Worm (Caenorhabditis elegans) whole organism, L4 larva: Measurements from ENCODE around the gene nhr-252.

Experiments
- R02D3.7 ChIP-seq: fragments of 150-350 bp; sonication (generic microtip); optimal IDR thresholded peaks from 3 replicates; lab custom pipeline; 2014; ENCODE audit warnings: missing biosample characterization, missing genetic modification characterization
- T20F7.1 ChIP-seq: fragments of 200-800 bp; sonication (Bioruptor generic); optimal IDR thresholded peaks from 2 replicates; lab custom pipeline; 2018; ENCODE audit warnings: mild to moderate bottlenecking, missing genetic modification characterization, missing compliant biosample characterization
- Y105C5A.15 ChIP-seq: fragments of 200-800 bp; sonication (Bioruptor generic); IDR thresholded peaks from 2 replicates; pipeline ENCODE4 v1.3.6; 2022; ENCODE audit warnings: missing genetic modification characterization, missing compliant biosample characterization
- Y5F2A.4 ChIP-seq: fragments of 200-800 bp; sonication (Bioruptor generic); optimal IDR thresholded peaks from 2 replicates; lab custom pipeline; 2018; ENCODE audit warnings: mild to moderate bottlenecking, missing genetic modification characterization, missing compliant biosample characterization
- ZK337.2 ChIP-seq: fragments of 200-800 bp; sonication (Bioruptor generic); IDR thresholded peaks from 2 replicates; pipeline ENCODE4 v1.3.6; 2022; ENCODE audit warnings: missing genetic modification reagents, missing genetic modification characterization, missing compliant biosample characterization
- aha-1 ChIP-seq: fragments of 150-350 bp; peaks from one replicate; lab custom pipeline; 2014; ENCODE audit warnings: missing biosample characterization, missing genetic modification characterization
- arid-1 ChIP-seq: fragments of 200-800 bp; sonication (Bioruptor generic); conservative IDR thresholded peaks from 2 replicates; pipeline ENCODE4 v1.3.6; 2022; ENCODE audit warnings: missing genetic modification reagents, missing genetic modification characterization, missing compliant biosample characterization
- ceh-20 ChIP-seq: fragments of 200-800 bp; sonication (Bioruptor generic); IDR thresholded peaks from 2 replicates; pipeline ENCODE4 v1.3.6; 2022; ENCODE audit warnings: missing genetic modification reagents, missing genetic modification characterization, missing compliant biosample characterization
- ceh-32 ChIP-seq: sonication (generic microtip); optimal IDR thresholded peaks from 2 replicates; lab custom pipeline; 2016; ENCODE audit warnings: mild to moderate bottlenecking, missing genetic modification characterization, missing compliant biosample characterization; ENCODE audit not compliant: poor library complexity
- dmd-8 ChIP-seq: fragments of 200-800 bp; sonication (Bioruptor generic); IDR thresholded peaks from 2 replicates; pipeline ENCODE4 v1.3.6; 2022; ENCODE audit warnings: missing genetic modification characterization, missing compliant biosample characterization
- egl-27 ChIP-seq: sonication (generic microtip); optimal IDR thresholded peaks from 3 replicates; lab custom pipeline; 2017; ENCODE audit warnings: missing biosample characterization, missing genetic modification reagents, missing genetic modification characterization
- egl-43 ChIP-seq: fragments of 200-800 bp; sonication (Bioruptor generic); IDR thresholded peaks from 2 replicates; pipeline ENCODE4 v1.3.6; 2022; ENCODE audit warnings: missing genetic modification reagents, missing genetic modification characterization, missing compliant biosample characterization
- fkh-10 ChIP-seq: fragments of 150-350 bp; optimal IDR thresholded peaks from 2 replicates; lab custom pipeline; 2014; ENCODE audit warnings: missing biosample characterization, missing genetic modification reagents, missing genetic modification characterization
- gei-8 ChIP-seq: fragments of 200-800 bp; sonication (Bioruptor generic); optimal IDR thresholded peaks from 2 replicates; lab custom pipeline; 2018; ENCODE audit warnings: mild to moderate bottlenecking, missing genetic modification characterization, missing compliant biosample characterization
- hmg-1.1 ChIP-seq: fragments of 200-800 bp; sonication (Bioruptor generic); IDR thresholded peaks from 2 replicates; pipeline ENCODE4 v1.3.6; 2022; ENCODE audit warnings: missing genetic modification reagents, missing genetic modification characterization, missing compliant biosample characterization
- jun-1 ChIP-seq: fragments of 150-350 bp; optimal IDR thresholded peaks from 2 replicates; lab custom pipeline; 2014; ENCODE audit warnings: missing biosample characterization, missing genetic modification reagents, missing genetic modification characterization
- lin-13 ChIP-seq: fragments of 150-350 bp; optimal IDR thresholded peaks from 2 replicates; lab custom pipeline; 2014; ENCODE audit warnings: missing biosample characterization, missing genetic modification reagents, missing genetic modification characterization
- lin-29 ChIP-seq: fragments of 200-800 bp; sonication (Bioruptor generic); IDR thresholded peaks from 2 replicates; pipeline ENCODE4 v1.3.6; 2022; ENCODE audit warnings: missing genetic modification reagents, missing genetic modification characterization, missing compliant biosample characterization
- lin-39 ChIP-seq: fragments of 150-350 bp; optimal IDR thresholded peaks from 2 replicates; lab custom pipeline; 2014; ENCODE audit warnings: missing biosample characterization, missing genetic modification reagents, missing genetic modification characterization
- lir-3 ChIP-seq: sonication (generic microtip); optimal IDR thresholded peaks from 2 replicates; lab custom pipeline; 2016; ENCODE audit warnings: mild to moderate bottlenecking, missing genetic modification characterization, missing compliant biosample characterization
- mxl-3 ChIP-seq: fragments of 200-800 bp; sonication (Bioruptor generic); optimal IDR thresholded peaks from 2 replicates; lab custom pipeline; 2018; ENCODE audit warnings: mild to moderate bottlenecking, missing genetic modification characterization, missing compliant biosample characterization
- nhr-11 ChIP-seq: fragments of 150-350 bp; optimal IDR thresholded peaks from 2 replicates; lab custom pipeline; 2014; ENCODE audit warnings: missing biosample characterization, missing genetic modification characterization
- nhr-41 ChIP-seq: fragments of 200-800 bp; sonication (Bioruptor generic); IDR thresholded peaks from 2 replicates; pipeline ENCODE4 v1.3.6; 2022; ENCODE audit warnings: missing genetic modification reagents, missing genetic modification characterization, missing compliant biosample characterization
- nhr-48 ChIP-seq: sonication (generic microtip); optimal IDR thresholded peaks from 2 replicates; lab custom pipeline; 2016; ENCODE audit warnings: mild to moderate bottlenecking, missing genetic modification characterization, missing compliant biosample characterization
- php-3 ChIP-seq: fragments of 200-800 bp; sonication (Bioruptor generic); IDR thresholded peaks from 2 replicates; pipeline ENCODE4 v1.3.6; 2022; ENCODE audit warnings: missing genetic modification reagents, missing genetic modification characterization, missing compliant biosample characterization
- pqm-1 ChIP-seq: sonication (generic microtip); optimal IDR thresholded peaks from 2 replicates; lab custom pipeline; 2017; ENCODE audit warnings: missing biosample characterization, missing genetic modification characterization
- set-16 ChIP-seq: fragments of 200-800 bp; sonication (Bioruptor generic); IDR thresholded peaks from 2 replicates; pipeline ENCODE4 v1.3.6; 2022; ENCODE audit warnings: missing genetic modification reagents, missing genetic modification characterization, missing compliant biosample characterization
- unc-62 ChIP-seq, 3 experiments: fragments of 150-350 bp in 1 of 3; sonication (generic microtip); optimal IDR thresholded peaks in 2 of 3; peaks in 1 of 3; 1 replicate in 1 of 3; 2 replicates in 2 of 3; lab custom pipeline; 2014 to 2017; ENCODE audit warnings: missing biosample characterization in 3 of 3, missing genetic modification characterization in 3 of 3, missing genetic modification reagents in 3 of 3, missing genotype in 1 of 3

nhr-252 gene

ce11 chrV:404210-404669 lies at the start of gene nhr-252:
Gene nhr-252, plus strand, starts transcription at chrV:404619.
- TF ChIP-seq lir-3 (tag; lab: Kevin White, UChicago) (no peak), lin-39 (tag; lab: Kevin White, UChicago) (no peak), fkh-10 (GFP tag; lab: Kevin White, UChicago) (no peak), php-3 (GFP tag; lab: Robert Waterston, UW) (no peak), ceh-32 (tag; lab: Kevin White, UChicago) (no peak), nhr-48 (tag; lab: Kevin White, UChicago) (no peak), Y105C5A.15 (GFP tag; lab: Robert Waterston, UW) (no peak), arid-1 (no peak), gei-8 (GFP tag; lab: Kevin White, UChicago) (no peak), nhr-41 (GFP tag; lab: Robert Waterston, UW) (no peak), jun-1 (no peak), dmd-8 (GFP tag; lab: Robert Waterston, UW) (no peak), pqm-1 (tag; lab: Kevin White, UChicago) (no peak), Y5F2A.4 (no peak), R02D3.7 (tag; lab: Kevin White, UChicago) (no peak), egl-27 (tag; lab: Kevin White, UChicago) (no peak), lin-29 (GFP tag; lab: Robert Waterston, UW) (no peak), nhr-11 (tag; lab: Kevin White, UChicago) (no peak)

ce11 chrV:356959-357702 lies 47.3 kb upstream of the nhr-252 start:
- TF ChIP-seq set-16 (GFP tag; lab: Robert Waterston, UW) (peak; percentile 87), T20F7.1 (GFP tag; lab: Kevin White, UChicago) (no peak)

- TF ChIP-seq ZK337.2 (GFP tag; lab: Robert Waterston, UW), result peak; percentile 42; the same call in 1 of the 2 replicates
- 0 out of 2 replicates have a peak, but pooled peaks have one; percentile 51 for TF ChIP-seq egl-43 (GFP tag; lab: Robert Waterston, UW)
- TF ChIP-seq set-16 (GFP tag; lab: Robert Waterston, UW), result peak; percentile 89
- peak in 1 of 2 experiments; percentile 50 for TF ChIP-seq unc-62 (GFP tag; optimal IDR thresholded peaks at IDR 0.05 in 1 of 2; lab: Kevin White, UChicago)
- no peak for TF ChIP-seq unc-62 (tag; optimal IDR thresholded peaks at IDR 0.05; lab: Kevin White, UChicago)
- no peak for TF ChIP-seq mxl-3 (GFP tag; lab: Kevin White, UChicago)
- no peak for TF ChIP-seq hmg-1.1 (GFP tag; lab: Robert Waterston, UW)
Observed at ce11 chrV:358473-358872, 45.9 kb upstream of the nhr-252 start.

ce11 chrV:359466-359865 lies 45.0 kb upstream of the nhr-252 start, which contains the start of gene T22H9.1:
Gene T22H9.1, plus strand, starts transcription at chrV:359766.
- TF ChIP-seq ceh-20 (GFP tag; lab: Robert Waterston, UW) (no peak), nhr-11 (tag; lab: Kevin White, UChicago) (no peak), ZK337.2 (GFP tag; lab: Robert Waterston, UW) (no peak)
- TF ChIP-seq, all 104 proteins: peak for 0

- TF ChIP-seq lin-39 (tag; lab: Kevin White, UChicago) (no peak), set-16 (GFP tag; lab: Robert Waterston, UW) (no peak), aha-1 (tag; lab: Kevin White, UChicago) (peak; percentile 71)
Observed at ce11 chrV:360068-360467, 44.4 kb upstream of the nhr-252 start.

ce11 chrV:361291-361690 lies 43.1 kb upstream of the nhr-252 start:
- TF ChIP-seq set-16 (GFP tag; lab: Robert Waterston, UW) (peak; percentile 53; the same call in 1 of the 2 replicates), lin-13 (no peak)
- TF ChIP-seq, all 104 proteins: peak for 1
